Worm (Caenorhabditis elegans): ENCODE measurements around the gene pals-37.

- no peak for TF ChIP-seq nhr-76 (tag; optimal IDR thresholded peaks at IDR 0.05)
- TF ChIP-seq mdl-1 (tag; optimal IDR thresholded peaks at IDR 0.05), result no peak
- no peak for TF ChIP-seq nhr-84 (tag; optimal IDR thresholded peaks at IDR 0.05)
- TF ChIP-seq nhr-28 (tag; optimal IDR thresholded peaks at IDR 0.05), result no peak
- no peak for TF ChIP-seq lsy-2 (tag; optimal IDR thresholded peaks at IDR 0.05)
- no peak for TF ChIP-seq swsn-7 (tag; optimal IDR thresholded peaks at IDR 0.05)
- no peak for TF ChIP-seq nhr-11 (tag; optimal IDR thresholded peaks at IDR 0.05)
- no peak for TF ChIP-seq egl-27 (tag; optimal IDR thresholded peaks at IDR 0.05)
- no peak for TF ChIP-seq aly-2 (tag; optimal IDR thresholded peaks at IDR 0.05)
- TF ChIP-seq sup-37 (GFP tag; optimal IDR thresholded peaks at IDR 0.05), result no peak
Measured at ce11 chrV:12427826-12428225, 13.5 kb downstream of the pals-37 start.
